Fruit fly (Drosophila melanogaster) whole organism, pupa: ENCODE data around the gene CG33282.

Source experiments
- CG12605 ChIP-seq: fragments of 200-800 bp; sonication (Bioruptor generic); IDR thresholded peaks from 2 replicates; pipeline ENCODE4 v1.3.6; 2022; ENCODE audit warnings: missing biosample characterization, missing genetic modification characterization
- CG14655 ChIP-seq: fragments of 200-800 bp; sonication (Bioruptor generic); optimal IDR thresholded peaks from 3 replicates; lab custom pipeline; 2017; ENCODE audit warnings: mild to moderate bottlenecking, missing biosample characterization, missing genetic modification reagents, missing genetic modification characterization
- CG17806 ChIP-seq: fragments of 200-800 bp; sonication (Bioruptor generic); optimal IDR thresholded peaks from 2 replicates; lab custom pipeline; 2018; ENCODE audit warnings: missing biosample characterization, mild to moderate bottlenecking, missing genetic modification characterization, moderate library complexity
- CG32121 ChIP-seq: fragments of 200-800 bp; sonication (Bioruptor generic); IDR thresholded peaks from 2 replicates; pipeline ENCODE4 v1.3.6; 2022; ENCODE audit warnings: missing biosample characterization, missing genetic modification characterization
- CG4496 ChIP-seq: fragments of 200-800 bp; sonication (Bioruptor generic); IDR thresholded peaks from 3 replicates; pipeline ENCODE4 v1.3.6; 2022; ENCODE audit warnings: missing biosample characterization, missing genetic modification characterization
- CG8159 ChIP-seq: fragments of 200-800 bp; sonication (Bioruptor generic); optimal IDR thresholded peaks from 3 replicates; lab custom pipeline; 2018; ENCODE audit warnings: missing biosample characterization, mild to moderate bottlenecking, missing genetic modification characterization, moderate library complexity
- CG9948 ChIP-seq: fragments of 200-800 bp; sonication (Bioruptor generic); optimal IDR thresholded peaks from 2 replicates; lab custom pipeline; 2018; ENCODE audit warnings: missing biosample characterization, mild to moderate bottlenecking, missing genetic modification characterization, moderate library complexity
- EcR ChIP-seq: fragments of 200-800 bp; sonication (Bioruptor generic); optimal IDR thresholded peaks from 3 replicates; lab custom pipeline; 2019; ENCODE audit warnings: missing biosample characterization, missing genetic modification characterization, mild to moderate bottlenecking, moderate library complexity, missing genetic modification reagents
- Ets98B ChIP-seq: fragments of 200-800 bp; sonication (Bioruptor generic); IDR thresholded peaks from 2 replicates; pipeline ENCODE4 v1.3.6; 2022; ENCODE audit warnings: missing biosample characterization, missing genetic modification characterization
- Pif1A ChIP-seq: fragments of 200-800 bp; sonication (Bioruptor generic); optimal IDR thresholded peaks from 3 replicates; lab custom pipeline; 2016; ENCODE audit warnings: missing biosample characterization, missing genetic modification characterization
- Snoo ChIP-seq: fragments of 200-800 bp; sonication (Bioruptor generic); optimal IDR thresholded peaks from 3 replicates; lab custom pipeline; 2017; ENCODE audit warnings: missing biosample characterization, mild to moderate bottlenecking, missing genetic modification characterization, inconsistent platforms
- fd96Ca ChIP-seq: fragments of 200-800 bp; sonication (Bioruptor generic); IDR thresholded peaks from 3 replicates; pipeline ENCODE4 v1.3.6; 2022; ENCODE audit warnings: missing biosample characterization, missing genetic modification characterization

- no peak for TF ChIP-seq CG17806 (tag; lab: Kevin White, UChicago)
- no peak for TF ChIP-seq EcR (GFP tag; lab: Kevin White, UChicago)
- TF ChIP-seq CG14655 (GFP tag; lab: Kevin White, UChicago), result no peak
- no peak for TF ChIP-seq CG4496 (GFP tag; lab: Robert Waterston, UW)
- no peak for TF ChIP-seq Snoo (tag; lab: Kevin White, UChicago)
- TF ChIP-seq Ets98B (GFP tag; lab: Robert Waterston, UW), result no peak
- no peak for TF ChIP-seq Pif1A
- no peak for TF ChIP-seq fd96Ca (GFP tag; lab: Robert Waterston, UW)
- TF ChIP-seq CG32121 (GFP tag; lab: Robert Waterston, UW), result no peak
- no peak for TF ChIP-seq CG12605
- TF ChIP-seq CG9948 (tag; lab: Kevin White, UChicago), result no peak
- TF ChIP-seq CG8159 (tag; lab: Kevin White, UChicago), result no peak
Measured at dm6 chr2L:3342369-3342768, 14.7 kb downstream of the CG33282 start.
